Worm (Caenorhabditis elegans): ENCODE results near the gene algn-14.

DNA sequence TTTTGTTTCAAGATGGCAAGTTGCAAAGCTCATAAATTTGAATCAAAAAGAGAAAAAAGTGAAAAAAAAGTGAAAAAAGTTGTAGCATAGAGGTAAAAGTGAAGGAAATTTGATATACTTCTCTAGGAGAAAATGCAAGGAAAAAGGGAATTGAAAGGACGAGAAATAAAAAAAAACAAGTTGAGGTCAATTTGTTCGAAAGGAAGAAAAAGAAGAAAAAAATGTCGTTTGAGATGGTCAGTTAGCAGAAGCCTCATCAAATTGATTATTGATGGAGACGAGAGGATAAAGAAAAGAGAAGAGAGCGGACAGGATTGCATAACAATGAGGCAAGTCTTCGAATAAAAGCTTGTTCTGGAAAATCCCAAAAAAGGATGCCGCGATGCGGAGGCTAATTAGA is 16.9 kb upstream of the algn-14 start:
- TF ChIP-seq cog-1 (tag; optimal IDR thresholded peaks at IDR 0.05) = no peak
- no peak for TF ChIP-seq ref-1 (GFP tag; conservative IDR thresholded peaks at IDR 0.05)
- TF ChIP-seq med-1 (GFP tag; optimal IDR thresholded peaks at IDR 0.05; ENCODE audit: insufficient read depth) = no peak
- TF ChIP-seq T22C8.4 (GFP tag; IDR thresholded peaks at IDR 0.05) = no peak
- no peak for TF ChIP-seq tab-1 (GFP tag; IDR thresholded peaks at IDR 0.05)
- no peak for TF ChIP-seq flt-1 (GFP tag; IDR thresholded peaks at IDR 0.05)
- TF ChIP-seq ztf-23 (GFP tag; IDR thresholded peaks at IDR 0.05) = no peak
